Worm (Caenorhabditis elegans): ENCODE measurements around the gene bath-26.

DNA sequence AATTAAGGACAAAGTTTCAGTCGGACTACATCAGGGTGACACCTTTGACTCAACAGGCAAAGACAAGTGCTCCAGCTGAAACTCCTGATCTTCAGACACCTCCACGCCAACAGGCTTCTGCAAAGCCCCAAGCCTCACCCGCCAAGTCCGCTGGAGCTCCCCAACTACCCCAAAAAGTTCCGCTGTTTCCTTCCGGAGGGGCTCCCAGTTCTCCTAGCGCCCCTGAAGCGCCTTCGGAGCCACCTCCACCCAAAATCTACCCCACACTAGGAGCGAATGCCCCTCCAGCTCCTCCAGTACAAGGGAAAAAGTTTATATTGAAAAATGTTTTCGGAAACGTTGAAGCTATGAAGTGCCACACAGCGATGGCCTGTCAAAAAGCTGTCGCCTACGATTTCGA lies 2.5 kb upstream of the bath-26 start:
- TF ChIP-seq nhr-90 (tag; optimal IDR thresholded peaks at IDR 0.05; ENCODE audit: poor library complexity): no peak
- no peak for TF ChIP-seq mef-2 (tag; optimal IDR thresholded peaks at IDR 0.05)
- no peak for TF ChIP-seq ceh-82 (tag; optimal IDR thresholded peaks at IDR 0.05)
- no peak for TF ChIP-seq blmp-1 (tag; optimal IDR thresholded peaks at IDR 0.05)
- no peak for TF ChIP-seq efl-1 (optimal IDR thresholded peaks at IDR 0.05)
- no peak for TF ChIP-seq efl-1 (GFP tag; optimal IDR thresholded peaks at IDR 0.05 in 1 of 2)
- TF ChIP-seq snpc-4 (tag; optimal IDR thresholded peaks at IDR 0.05): no peak
- TF ChIP-seq sptf-1 (tag; optimal IDR thresholded peaks at IDR 0.05): no peak
- no peak for TF ChIP-seq mdl-1 (tag; optimal IDR thresholded peaks at IDR 0.05)
- no peak for TF ChIP-seq zag-1 (tag; optimal IDR thresholded peaks at IDR 0.05)
- no peak for TF ChIP-seq unc-98 (GFP tag; IDR thresholded peaks at IDR 0.05)
- no peak for TF ChIP-seq pqm-1 (tag; optimal IDR thresholded peaks at IDR 0.05)
- TF ChIP-seq mep-1 (tag; optimal IDR thresholded peaks at IDR 0.05): no peak
- TF ChIP-seq nhr-11 (tag; optimal IDR thresholded peaks at IDR 0.05): no peak
